Worm (Caenorhabditis elegans) whole organism, young adult: Measurements from ENCODE around the gene srz-32.

Source experiments
- Y56A3A.18 ChIP-seq: fragments of 200-800 bp; sonication (Bioruptor generic); IDR thresholded peaks from 2 replicates; pipeline ENCODE4 v1.3.6; 2022; ENCODE audit warnings: missing genetic modification reagents, missing genetic modification characterization, missing compliant biosample characterization
- Y79H2A.3 ChIP-seq: fragments of 200-800 bp; sonication (Bioruptor generic); conservative IDR thresholded peaks from 2 replicates; pipeline ENCODE4 v1.3.6; 2022; ENCODE audit warnings: missing genetic modification reagents, missing genetic modification characterization, missing compliant biosample characterization
- madf-10 ChIP-seq: sonication (generic microtip); optimal IDR thresholded peaks from 2 replicates; lab custom pipeline; 2016; ENCODE audit warnings: mild to moderate bottlenecking, missing genetic modification characterization, missing compliant biosample characterization

DNA sequence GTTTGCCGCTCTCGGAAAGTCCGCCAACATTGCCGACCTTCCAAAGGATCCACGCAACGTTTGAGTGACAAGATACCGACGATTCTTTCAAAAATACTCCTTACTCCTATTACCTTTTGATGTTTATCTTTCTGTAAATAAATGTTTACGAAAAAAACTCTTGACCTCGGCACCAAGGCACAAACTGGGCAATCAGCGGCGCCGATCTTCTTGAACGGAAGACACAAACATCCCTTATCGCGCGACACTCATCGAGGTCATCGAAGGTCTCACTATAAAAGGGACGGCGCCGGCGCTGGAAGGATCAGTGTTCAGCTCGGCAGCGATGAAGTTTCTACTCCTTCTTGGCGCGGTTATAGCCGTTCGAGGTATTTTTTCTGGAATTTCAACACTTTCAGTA lies 3.2 kb downstream of the srz-32 start, which contains the start of gene grd-3:
- no peak for TF ChIP-seq Y56A3A.18 (GFP tag; lab: Robert Waterston, UW)
- TF ChIP-seq madf-10 (tag; lab: Kevin White, UChicago), result no peak
- no peak for TF ChIP-seq Y79H2A.3 (GFP tag; lab: Robert Waterston, UW)
